Worm (Caenorhabditis elegans): Measurements from ENCODE around the gene cct-5.

DNA sequence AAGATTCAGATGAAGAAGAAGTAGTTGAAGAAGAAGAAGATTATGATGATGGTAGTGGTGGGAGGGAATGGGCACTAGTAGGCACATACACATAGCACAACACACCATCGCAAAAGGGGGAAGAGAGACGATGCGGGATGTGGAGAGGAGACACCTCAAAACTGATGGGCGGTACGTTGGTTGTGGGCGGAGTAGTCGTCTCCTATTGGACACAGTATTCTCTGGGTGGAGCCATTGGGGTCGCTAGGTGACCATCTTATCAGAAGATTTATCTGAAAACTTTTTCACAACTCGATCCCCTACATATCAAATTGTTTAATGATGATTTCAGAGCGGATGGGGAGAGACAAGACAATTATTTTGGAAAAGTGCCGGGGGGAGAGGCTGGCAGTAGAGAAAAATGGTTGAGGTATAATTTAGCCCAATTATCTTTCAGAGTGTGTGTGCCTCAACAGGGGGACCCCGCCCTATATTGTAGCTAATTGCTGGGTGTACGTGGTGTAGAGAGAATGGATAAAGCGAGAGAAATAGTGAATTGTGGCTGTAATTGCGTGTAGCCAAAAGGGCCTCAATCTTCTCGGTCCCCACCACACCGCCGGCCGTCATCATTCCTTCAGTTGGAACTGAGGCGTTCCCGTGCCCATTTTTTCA lies 57.0 kb downstream of the cct-5 start:
- no peak for TF ChIP-seq med-1 (GFP tag; optimal IDR thresholded peaks at IDR 0.05; ENCODE audit: insufficient read depth)
- 0 out of 2 replicates have a peak, but pooled peaks have one; percentile 5 for TF ChIP-seq ztf-23 (GFP tag; IDR thresholded peaks at IDR 0.05)
- no peak for TF ChIP-seq T22C8.4 (GFP tag; IDR thresholded peaks at IDR 0.05)
- peak; percentile 49; the same call in 1 of the 2 replicates for TF ChIP-seq tab-1 (GFP tag; IDR thresholded peaks at IDR 0.05)

Data from whole organism, midembryonic.